Worm (Caenorhabditis elegans) whole organism, young adult: ENCODE results near the gene Y110A2AL.7.

Source experiments
- D2030.7 ChIP-seq: fragments of 200-800 bp; sonication (Bioruptor generic); IDR thresholded peaks from 2 replicates; pipeline ENCODE4 v1.3.6; 2022; ENCODE audit warnings: missing genetic modification reagents, missing genetic modification characterization, missing compliant biosample characterization
- lin-26 ChIP-seq: fragments of 200-800 bp; sonication (Bioruptor generic); IDR thresholded peaks from 2 replicates; pipeline ENCODE4 v1.3.6; 2022; ENCODE audit warnings: missing genetic modification reagents, missing genetic modification characterization, missing compliant biosample characterization
- madf-10 ChIP-seq: sonication (generic microtip); optimal IDR thresholded peaks from 2 replicates; lab custom pipeline; 2016; ENCODE audit warnings: mild to moderate bottlenecking, missing genetic modification characterization, missing compliant biosample characterization
- madf-6 ChIP-seq: fragments of 200-800 bp; sonication (Bioruptor generic); IDR thresholded peaks from 2 replicates; pipeline ENCODE4 v1.3.6; 2022; ENCODE audit warnings: missing genetic modification reagents, missing genetic modification characterization, missing compliant biosample characterization
- nhr-80 ChIP-seq: sonication (generic microtip); optimal IDR thresholded peaks from 2 replicates; lab custom pipeline; 2016; ENCODE audit warnings: missing genetic modification characterization, missing compliant biosample characterization
- unc-62 ChIP-seq: fragments of 150-350 bp; optimal IDR thresholded peaks from 2 replicates; lab custom pipeline; 2014; ENCODE audit warnings: missing biosample characterization, missing genetic modification reagents, missing genetic modification characterization

ce11 chrII:2846552-2846951 lies 3.6 kb upstream of the Y110A2AL.7 start:
- TF ChIP-seq madf-6 (GFP tag; lab: Robert Waterston, UW) (no peak), nhr-80 (tag; lab: Kevin White, UChicago) (no peak), unc-62 (GFP tag; lab: Kevin White, UChicago) (no peak), lin-26 (GFP tag; lab: Robert Waterston, UW) (no peak), madf-10 (no peak), D2030.7 (GFP tag; lab: Robert Waterston, UW) (no peak)
